Fruit fly (Drosophila melanogaster) ovary, adult (tissue): Measurements from ENCODE around the gene DCAF12.

ENCODE experiments used
- CG17801 ChIP-seq: fragments of 200-800 bp; optimal IDR thresholded peaks from 2 replicates; lab custom pipeline; 2019; ENCODE audit warnings: missing biosample characterization, mild to moderate bottlenecking, missing genetic modification characterization, moderate library complexity; ENCODE audit not compliant: partially characterized antibody

Gene DCAF12

DNA sequence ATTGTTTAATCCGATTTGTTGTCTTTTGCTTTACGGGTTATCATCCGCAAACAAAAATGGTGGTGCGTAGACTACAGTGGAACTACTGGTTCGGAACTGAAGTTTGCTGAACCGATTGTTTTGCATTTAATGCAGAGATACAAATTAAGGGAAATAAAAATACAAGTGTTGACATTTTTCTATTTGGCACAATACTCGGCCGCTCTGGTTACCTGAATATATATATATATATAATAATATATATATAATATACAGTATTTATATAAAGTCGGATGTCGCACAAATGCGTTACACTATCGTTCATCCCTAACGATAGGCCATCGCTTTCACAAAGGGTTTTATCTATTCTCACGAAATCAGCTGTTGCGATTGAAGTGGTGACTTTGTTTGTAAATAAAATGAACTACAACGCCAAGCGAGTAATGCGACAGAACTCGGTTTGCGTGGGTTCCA is at the start of gene DCAF12, which contains the start of gene Spt3:
Gene DCAF12 (minus strand): TSS at position 204 of the 453 bp plus-strand sequence.
Gene Spt3 (plus strand): TSS at position 329 of the 453 bp plus-strand sequence.
- peak; percentile 53 for TF ChIP-seq CG17801

DNA sequence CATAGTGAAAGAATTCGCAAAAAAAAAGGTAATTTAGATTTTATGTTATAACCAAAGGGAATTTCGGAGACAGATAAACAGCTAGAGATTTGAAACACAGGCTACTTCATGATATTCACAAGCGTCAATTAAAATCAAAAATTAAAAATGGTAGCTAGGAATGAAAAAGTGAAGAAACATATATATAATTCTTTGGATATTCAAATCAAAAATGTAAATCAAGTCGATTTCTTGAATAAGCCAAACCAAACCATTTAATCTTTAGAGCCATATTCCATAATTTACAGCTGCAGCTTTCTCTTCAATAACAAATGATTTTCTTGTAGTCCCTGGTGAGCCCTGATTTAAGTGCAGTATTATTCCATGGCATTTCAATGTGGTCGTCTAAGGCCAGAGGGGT is 46.0 kb upstream of the DCAF12 start, which contains the start of gene CG14740:
Gene CG14740 (minus strand): TSS at position 101 of the 400 bp plus-strand sequence.
- TF ChIP-seq CG17801, result no peak

DNA sequence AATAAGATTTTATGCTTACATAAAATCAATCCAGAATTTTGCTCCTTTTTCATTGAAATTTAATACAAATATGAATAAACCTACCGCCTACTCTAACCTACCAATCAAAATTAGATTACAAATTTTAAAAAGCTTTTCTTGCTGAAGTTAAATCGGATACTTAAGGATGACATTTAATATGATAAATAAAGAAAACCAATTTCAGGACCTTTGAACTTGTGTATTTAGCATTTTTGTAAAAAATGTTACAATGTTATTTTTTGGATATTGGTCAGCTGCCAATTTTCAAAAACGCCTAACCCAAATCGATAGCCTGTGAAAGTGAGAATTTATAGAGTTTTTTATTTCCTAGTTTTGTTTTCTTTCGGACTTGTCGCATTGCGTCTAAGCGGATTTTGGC is 32.3 kb upstream of the DCAF12 start, which contains the start of gene CG14739:
Gene CG14739 (minus strand): TSS at position 101 of the 400 bp plus-strand sequence.
- no peak for TF ChIP-seq CG17801

DNA sequence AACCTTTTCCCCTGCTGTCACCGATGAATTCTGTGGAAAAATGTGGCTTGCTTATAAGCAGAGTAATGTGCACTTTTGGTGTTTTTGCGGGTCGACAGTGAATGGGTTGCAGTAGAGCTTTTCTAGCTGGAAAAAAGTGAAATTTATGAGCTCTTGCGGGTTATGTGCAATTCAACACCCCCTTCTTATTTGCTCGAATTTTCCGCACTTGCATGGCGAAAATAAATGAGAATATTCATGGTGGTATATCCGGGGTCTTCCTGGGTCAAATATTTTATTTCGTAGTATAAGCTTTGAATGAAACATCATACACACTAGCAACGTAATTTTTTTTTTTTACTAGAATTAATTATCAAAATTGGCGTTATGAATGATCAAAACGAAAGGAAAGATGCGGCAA is 23.4 kb upstream of the DCAF12 start, which contains the start of gene CG14736:
Gene CG14736 (plus strand): TSS at position 301 of the 400 bp plus-strand sequence.
- TF ChIP-seq CG17801, result no peak

DNA sequence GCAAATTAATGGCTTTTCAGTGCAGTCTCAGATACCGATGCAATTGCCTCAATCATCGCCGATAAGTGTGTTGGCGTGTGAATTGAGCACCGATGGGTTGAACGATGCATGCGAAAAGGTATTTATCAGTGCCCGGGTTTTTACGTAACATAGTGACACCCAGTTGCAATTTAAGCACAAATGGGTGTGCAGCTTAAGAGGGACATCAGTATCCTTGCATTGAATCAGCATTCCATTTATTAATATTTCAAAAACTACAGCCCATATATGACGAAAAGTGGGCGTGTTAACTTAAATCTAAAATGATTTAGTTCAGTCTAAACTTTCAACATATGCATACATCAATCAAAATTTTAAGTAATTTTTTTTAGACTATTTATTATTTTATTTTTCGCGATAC is 16.0 kb upstream of the DCAF12 start, which contains the start of gene ssp5:
Gene ssp5 (plus strand): TSS at position 301 of the 400 bp plus-strand sequence.
- TF ChIP-seq CG17801, result no peak

DNA sequence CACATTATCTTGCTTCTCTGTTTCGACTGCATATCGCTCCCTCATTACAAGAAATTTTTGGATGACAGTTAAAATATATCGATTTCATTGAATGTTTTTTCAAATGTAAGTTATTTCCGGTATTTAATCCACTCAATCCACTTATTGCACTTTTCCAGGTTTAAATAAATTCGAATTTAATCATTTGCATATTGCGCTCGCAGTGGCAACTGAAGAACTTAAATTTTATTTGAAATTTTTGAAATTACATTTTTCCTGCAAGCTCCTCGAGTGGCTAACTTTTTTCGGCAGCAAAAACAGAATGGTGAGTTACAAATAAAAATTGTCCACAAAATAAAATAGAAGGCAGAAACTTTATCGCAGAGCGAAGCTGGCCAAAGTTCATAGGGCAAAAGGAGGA is 14.8 kb upstream of the DCAF12 start, which contains the start of the genes CG31358, CG42504 and CG42505:
Gene CG31358 (minus strand): TSS at position 101 of the 400 bp plus-strand sequence.
Gene CG42504 (minus strand): TSS at position 101 of the 400 bp plus-strand sequence.
Gene CG42505 (minus strand): TSS at position 101 of the 400 bp plus-strand sequence.
- no peak for TF ChIP-seq CG17801

DNA sequence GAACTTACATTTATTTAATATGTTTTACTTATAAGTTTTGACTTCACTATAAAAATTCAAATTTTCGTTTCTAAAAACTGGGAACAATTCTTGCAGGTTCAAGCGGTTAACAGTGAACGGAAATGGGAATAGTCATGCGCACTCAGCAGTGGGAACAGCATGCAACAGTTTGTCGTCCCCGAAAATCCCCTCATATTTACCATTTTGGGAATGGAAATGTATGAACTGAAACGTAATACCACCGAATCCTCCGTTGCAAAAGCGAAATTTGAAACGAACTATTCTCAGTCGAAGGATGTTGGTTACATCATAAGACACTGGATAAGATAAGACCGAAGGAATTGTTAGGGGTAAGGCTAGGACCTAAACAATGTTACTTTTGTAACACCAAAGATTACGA is 4.2 kb upstream of the DCAF12 start:
- TF ChIP-seq CG17801, result no peak

DNA sequence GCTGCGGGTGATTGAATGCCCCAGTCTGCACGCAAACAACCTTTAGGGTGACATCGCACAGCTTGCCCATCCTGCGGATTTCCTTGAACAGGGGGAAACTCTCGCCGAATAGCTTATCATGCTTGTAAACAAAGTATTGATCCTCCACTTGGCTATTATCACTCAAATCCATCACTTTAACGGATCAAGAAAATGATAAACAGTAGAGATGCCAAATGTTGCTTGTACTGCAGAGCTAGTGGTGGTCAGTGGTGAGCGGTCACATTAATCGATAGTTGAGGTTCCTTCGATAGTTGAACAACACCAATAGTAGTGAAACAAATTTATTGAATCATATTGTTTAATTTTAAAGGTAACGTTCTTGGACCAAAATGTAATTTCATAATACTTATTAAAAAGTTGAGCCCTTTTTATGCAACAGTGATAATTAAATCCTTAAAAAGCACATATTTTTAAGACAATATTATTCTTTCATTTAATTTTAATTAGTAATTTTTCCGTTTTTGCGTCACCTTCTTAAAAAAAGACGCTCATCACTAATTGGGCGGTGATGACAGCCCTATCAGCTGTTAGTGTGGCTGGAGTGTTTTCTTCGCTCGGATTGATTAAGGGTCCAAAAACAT is 6.5 kb downstream of the DCAF12 start, which contains the start of the genes KLHL18 and GCC185:
Gene KLHL18 (minus strand): TSS at position 233 of the 623 bp plus-strand sequence.
Gene GCC185 (plus strand): TSS at position 571 of the 623 bp plus-strand sequence.
- TF ChIP-seq CG17801, result peak; percentile 82

DNA sequence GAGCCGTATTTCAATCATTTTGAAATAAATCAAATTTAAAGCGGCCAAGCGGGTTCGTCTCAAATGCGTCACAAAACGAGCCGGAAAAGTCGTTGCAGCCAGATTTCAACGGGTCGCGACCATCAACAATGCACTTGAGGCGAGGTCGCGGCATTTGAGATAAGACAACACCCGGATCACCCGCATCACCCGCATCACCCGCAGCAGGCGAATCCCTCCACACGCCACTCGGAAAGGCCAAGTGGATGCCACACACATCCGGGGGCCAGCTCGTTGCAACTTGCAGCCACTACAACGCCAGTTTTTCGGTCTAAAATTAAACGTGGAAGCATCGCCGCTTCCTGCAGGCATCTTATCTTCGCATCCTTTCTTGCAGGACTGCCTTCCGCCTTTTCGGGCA is 10.4 kb downstream of the DCAF12 start:
- no peak for TF ChIP-seq CG17801

DNA sequence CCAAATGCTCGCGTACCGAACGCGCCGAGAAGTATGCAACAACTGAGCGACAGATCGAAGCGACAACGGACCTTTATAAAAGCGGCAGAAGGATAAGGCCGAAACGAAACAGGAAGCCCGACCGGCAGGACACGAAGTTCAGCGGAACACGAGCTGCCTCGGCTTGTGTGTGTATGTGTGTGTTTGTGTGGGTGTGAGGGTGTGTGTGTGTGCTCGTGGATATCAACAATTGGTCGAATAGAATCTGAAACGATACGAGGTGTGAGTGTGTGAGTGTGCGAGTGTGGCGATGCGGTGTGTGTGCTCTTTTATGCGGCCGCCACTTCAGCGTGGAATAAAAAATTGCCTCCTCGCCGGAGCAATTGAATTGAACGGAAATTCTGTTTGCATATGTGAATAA is 11.4 kb downstream of the DCAF12 start, which contains the start of gene Tk:
Gene Tk (minus strand): TSS at position 57 of the 400 bp plus-strand sequence.
- no peak for TF ChIP-seq CG17801

DNA sequence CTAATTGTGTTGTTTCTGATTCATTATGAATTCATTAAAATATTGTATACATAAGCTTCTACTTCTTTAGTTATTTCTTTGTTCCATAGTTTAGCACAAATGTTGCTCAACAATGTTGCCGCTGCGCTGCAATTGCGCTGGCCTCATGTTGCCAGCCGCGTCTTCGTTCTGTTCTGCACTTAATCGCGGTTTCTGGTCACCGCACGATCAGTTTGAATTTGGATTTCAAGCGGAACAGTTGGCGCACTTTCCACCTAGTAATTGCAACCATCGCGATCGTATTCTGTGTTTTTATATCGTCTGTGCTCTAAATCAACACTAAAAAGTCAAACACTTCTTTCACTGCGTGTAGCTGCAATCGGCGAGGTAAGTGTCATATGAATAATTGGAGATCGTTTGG is 17.8 kb downstream of the DCAF12 start, which contains the start of gene Ect3:
Gene Ect3 (plus strand): TSS at position 205 of the 400 bp plus-strand sequence.
- peak; percentile 1 for TF ChIP-seq CG17801

DNA sequence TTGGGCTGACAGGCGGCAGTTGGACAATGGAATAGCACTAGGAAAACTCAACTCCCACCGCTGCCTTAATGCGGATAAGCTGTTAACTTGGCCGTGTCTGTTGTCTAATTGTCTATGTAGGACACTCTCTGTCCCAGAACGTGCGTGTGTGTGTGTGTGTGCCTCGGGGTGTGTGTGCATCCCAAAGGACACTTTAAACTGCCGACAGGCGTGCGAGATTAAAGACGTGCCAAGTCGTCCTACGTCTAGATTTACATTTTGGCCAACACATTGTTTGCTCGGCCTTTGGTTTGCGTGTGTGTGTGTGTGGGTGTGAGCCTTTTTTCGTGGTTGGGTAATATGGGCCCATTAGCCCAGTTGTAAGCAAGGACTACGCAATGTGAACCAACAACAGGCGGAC is 18.7 kb downstream of the DCAF12 start:
- no peak for TF ChIP-seq CG17801

DNA sequence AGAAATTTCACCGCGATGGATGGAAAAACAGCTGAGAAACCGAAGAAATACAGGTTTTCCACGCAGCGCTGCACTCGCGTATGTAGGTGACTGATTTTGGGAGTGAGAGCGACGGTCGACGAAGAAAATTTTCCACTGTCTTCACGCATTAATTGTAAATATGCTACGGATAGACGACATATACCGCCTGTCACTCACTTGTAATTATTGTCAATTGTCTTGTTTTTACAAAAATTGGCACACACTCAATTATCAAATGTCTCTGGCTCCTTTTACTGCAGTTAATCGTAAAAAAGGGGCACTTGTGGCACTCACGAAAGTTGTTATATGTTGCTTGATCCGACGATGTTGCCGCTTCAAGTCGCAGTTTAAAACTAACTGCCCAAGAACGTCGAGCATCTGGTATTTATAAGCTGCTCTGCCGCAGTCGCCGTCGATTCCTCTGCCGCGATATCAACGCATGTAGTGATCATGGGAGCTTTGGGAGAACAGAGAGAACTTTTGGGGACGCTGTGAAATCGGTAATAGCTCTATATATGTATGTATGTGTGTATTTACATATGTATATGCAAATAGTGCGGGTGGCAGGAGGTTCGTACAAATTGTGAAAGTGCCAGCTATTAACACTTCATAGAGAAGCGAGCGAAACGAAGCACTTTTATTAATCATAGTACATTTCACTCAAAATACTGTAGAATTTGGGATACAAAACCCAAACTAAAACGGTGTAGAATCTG is 23.7 kb downstream of the DCAF12 start, which contains the start of gene mfas:
Gene mfas (minus strand): TSS at position 382 of the 737 bp plus-strand sequence.
- no peak for TF ChIP-seq CG17801

DNA sequence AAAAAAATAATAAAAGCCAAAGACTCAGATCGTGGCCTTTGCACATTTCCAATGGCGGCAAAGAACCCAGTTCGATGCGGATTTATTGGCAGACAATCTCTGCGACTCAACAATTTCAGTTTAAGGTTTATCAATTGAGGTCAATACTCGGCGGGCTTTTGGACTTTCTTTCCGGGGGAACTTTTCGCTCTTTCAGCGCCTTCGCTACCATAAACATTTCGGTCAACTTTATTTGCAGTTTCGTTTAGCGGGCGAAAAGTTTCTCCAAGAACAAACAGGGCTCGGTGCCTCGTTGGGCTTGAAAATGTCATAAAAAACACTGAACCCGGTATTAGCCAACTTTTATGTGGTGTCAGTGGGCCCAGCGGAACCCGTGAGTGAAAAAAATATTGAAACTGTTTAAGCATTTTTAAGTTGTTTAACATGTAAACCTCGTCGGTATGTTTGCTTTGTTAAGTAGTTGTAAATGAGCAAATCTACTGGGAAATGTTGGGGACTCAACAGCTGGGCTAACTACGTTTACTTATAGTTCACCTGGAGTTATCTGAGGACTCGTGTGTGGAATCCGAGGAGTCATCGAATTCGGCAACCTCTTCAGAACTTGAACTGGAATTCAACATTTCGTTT is 25.2 kb downstream of the DCAF12 start:
- no peak for TF ChIP-seq CG17801

DNA sequence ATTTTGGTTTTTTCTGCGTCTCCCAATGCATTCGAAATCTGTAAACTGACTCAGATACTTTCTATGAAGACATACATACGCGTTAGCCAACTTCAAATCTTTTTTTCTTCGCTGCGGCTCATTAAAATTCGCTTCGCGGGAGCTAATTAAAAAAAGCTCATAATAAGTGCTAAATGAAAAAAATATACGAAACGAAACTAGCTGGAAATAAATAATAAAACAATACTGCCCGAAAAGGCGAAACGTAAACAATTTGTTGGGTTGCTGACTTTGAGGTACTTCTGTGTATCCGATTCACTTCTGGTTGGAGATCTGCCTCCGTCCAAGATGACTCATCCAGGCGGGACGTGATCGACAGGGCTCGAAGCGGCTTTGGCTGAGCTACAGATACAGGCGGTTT is 26.8 kb downstream of the DCAF12 start:
- no peak for TF ChIP-seq CG17801

DNA sequence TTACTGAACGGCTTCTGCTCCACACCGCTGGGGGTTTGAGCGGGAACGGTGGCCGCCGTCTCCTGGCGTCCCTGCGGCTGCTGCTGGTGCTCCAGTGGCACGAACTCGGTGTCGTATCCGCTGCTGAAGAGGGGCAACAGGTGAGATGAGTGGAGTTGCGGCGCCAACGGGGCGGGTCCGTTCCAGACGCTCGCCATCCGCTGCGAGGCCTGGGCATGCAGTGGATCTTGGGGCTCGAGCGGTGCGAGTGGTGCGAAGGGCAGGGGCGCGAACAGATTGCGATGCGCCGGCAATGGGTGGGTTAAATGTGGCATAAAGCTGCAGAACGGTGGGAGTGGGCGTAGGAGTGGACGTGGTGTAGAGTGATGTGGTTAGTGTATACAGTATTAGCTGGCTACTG is 27.6 kb downstream of the DCAF12 start:
- TF ChIP-seq CG17801, result no peak
